Worm (Caenorhabditis elegans): ENCODE measurements around the gene dnj-16.
A peak's percentile ranks its signal among the peaks of the same experiment; 100 is the strongest.

DNA sequence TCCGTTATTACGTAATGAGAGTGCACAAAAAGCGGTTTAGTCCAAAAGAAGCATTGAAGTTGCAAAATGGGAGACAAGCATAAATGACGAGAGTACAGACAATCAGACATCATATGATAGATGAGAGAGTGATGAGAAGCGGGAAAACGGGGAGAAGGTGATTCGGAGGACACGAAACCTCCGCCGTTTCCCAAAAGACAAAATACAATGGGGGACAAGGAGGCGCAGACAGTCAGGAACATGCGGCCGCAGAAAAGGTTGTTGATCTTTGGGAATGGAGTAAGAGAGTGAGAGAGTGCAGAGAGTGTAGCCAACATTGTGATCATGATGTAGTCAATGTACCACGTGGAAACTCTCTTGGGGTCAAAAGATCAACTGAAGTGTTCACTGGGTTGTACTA lies 46.7 kb downstream of the dnj-16 start:
- TF ChIP-seq unc-86 (tag; optimal IDR thresholded peaks at IDR 0.05), result peak; percentile 88
- TF ChIP-seq mab-9 (GFP tag; IDR thresholded peaks at IDR 0.05), result 0 out of 2 replicates have a peak, but pooled peaks have one; percentile 25
- no peak for TF ChIP-seq alr-1 (tag; optimal IDR thresholded peaks at IDR 0.05; ENCODE audit: borderline replicate concordance)
- peak; percentile 80 for TF ChIP-seq nhr-28 (tag; optimal IDR thresholded peaks at IDR 0.05)
- peak in 4 of 6 experiments; percentile 42 to 75 (median 66) for TF ChIP-seq elt-3 (tag; optimal IDR thresholded peaks at IDR 0.05)
- peak; percentile 83 for TF ChIP-seq egl-13 (tag; optimal IDR thresholded peaks at IDR 0.05)
- peak; percentile 80 for TF ChIP-seq pax-3 (tag; optimal IDR thresholded peaks at IDR 0.05)
- peak; percentile 85 for TF ChIP-seq fos-1 (tag; optimal IDR thresholded peaks at IDR 0.05)
